Worm (Caenorhabditis elegans): ENCODE data around the gene slc-5A12.

DNA sequence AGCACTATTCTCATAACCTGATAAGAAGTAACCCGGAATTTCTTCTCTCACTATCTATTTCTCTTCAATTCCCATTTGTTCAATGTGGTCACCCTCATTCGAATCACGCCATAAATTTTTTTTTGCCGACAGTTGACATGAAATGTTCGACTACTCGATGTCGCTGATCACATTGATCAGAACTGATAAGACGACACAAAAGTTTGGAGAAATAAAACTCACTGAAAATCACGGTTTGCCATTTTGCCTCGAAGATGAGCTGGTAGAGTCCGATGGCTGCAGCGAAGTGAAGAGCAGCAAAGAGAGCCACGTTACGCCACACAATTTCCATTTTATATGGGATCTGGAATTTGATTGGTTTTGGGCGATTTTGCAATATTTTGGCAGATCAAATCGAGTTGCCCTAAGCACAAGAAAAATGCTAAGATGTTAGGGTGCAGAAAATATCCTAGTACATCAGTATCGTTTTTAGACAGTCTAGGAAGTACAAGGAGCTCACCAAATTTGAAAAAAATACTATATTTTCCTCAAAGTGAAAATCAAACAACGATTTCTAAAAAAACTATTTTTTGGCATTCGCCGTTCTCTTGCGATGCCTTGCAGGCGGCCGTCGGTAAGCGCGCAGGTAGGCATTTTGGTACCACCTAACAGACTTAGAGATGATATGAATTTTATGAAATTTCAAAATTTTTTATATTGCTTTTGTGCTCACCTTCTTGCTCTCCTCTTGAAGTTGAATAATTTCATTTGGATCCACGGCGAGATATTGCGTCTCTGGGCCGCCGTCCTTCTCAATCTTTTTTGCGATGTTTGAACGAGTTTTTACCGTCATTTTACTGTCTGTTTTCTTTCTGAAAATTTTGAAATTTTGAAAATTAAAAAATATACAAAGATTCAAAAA, 22.1 kb upstream of the slc-5A12 start, which contains the start of gene fat-6:
- TF ChIP-seq tbx-37 (GFP tag; conservative IDR thresholded peaks at IDR 0.05) (no peak), ama-1 (optimal IDR thresholded peaks at IDR 0.05) (no peak), hmg-4 (GFP tag; optimal IDR thresholded peaks at IDR 0.05) (no peak), pes-1 (GFP tag; IDR thresholded peaks at IDR 0.05) (no peak), aly-1 (tag; optimal IDR thresholded peaks at IDR 0.05) (no peak), flt-1 (GFP tag; IDR thresholded peaks at IDR 0.05) (no peak), hmbx-1 (tag; optimal IDR thresholded peaks at IDR 0.05) (no peak), tra-4 (tag; optimal IDR thresholded peaks at IDR 0.05) (no peak), ets-7 (tag; optimal IDR thresholded peaks at IDR 0.05) (no peak), tbx-11 (GFP tag; IDR thresholded peaks at IDR 0.05) (no peak), B0310.2 (tag; optimal IDR thresholded peaks at IDR 0.05) (no peak), scrt-1 (GFP tag; IDR thresholded peaks at IDR 0.05) (no peak), F13C5.2 (tag; optimal IDR thresholded peaks at IDR 0.05) (no peak)
